Fruit fly (Drosophila melanogaster): ENCODE measurements around the gene Tctp.

Gene Tctp

dm6 chr3R:11237598-11237997 lies 27.6 kb downstream of the Tctp start, which contains the start of gene CG31388:
Gene CG31388 (plus strand): TSS chr3R:11237815.
- TF ChIP-seq bab1 (GFP tag; optimal IDR thresholded peaks at IDR 0.05) (peak; percentile 10), CG11617 (GFP tag; optimal IDR thresholded peaks at IDR 0.05) (no peak), Mnt (GFP tag; optimal IDR thresholded peaks at IDR 0.05) (peak; percentile 34), toe (GFP tag; optimal IDR thresholded peaks at IDR 0.05) (no peak)

- no peak for TF ChIP-seq CG14711 (tag; optimal IDR thresholded peaks at IDR 0.05)
Measured at dm6 chr3R:11240891-11241290, 30.8 kb downstream of the Tctp start, which contains the start of the genes scpr-B and scpr-A. Gene scpr-B (minus strand): TSS chr3R:11240991. Gene scpr-A (plus strand): TSS chr3R:11241183.

dm6 chr3R:11243057-11243740 lies 33.2 kb downstream of the Tctp start:
- TF ChIP-seq CG7101 (tag; optimal IDR thresholded peaks at IDR 0.05) (peak; percentile 36), pad (GFP tag; optimal IDR thresholded peaks at IDR 0.05) (peak; percentile 67), CG5204 (GFP tag; optimal IDR thresholded peaks at IDR 0.05) (no peak), bab1 (GFP tag; optimal IDR thresholded peaks at IDR 0.05) (peak; percentile 24), tj (GFP tag; optimal IDR thresholded peaks at IDR 0.05) (no peak), cic (GFP tag; optimal IDR thresholded peaks at IDR 0.05) (peak; percentile 20), CG1620 (GFP tag; optimal IDR thresholded peaks at IDR 0.05) (no peak), ovo (GFP tag; optimal IDR thresholded peaks at IDR 0.05) (peak; percentile 26), CG14711 (tag; optimal IDR thresholded peaks at IDR 0.05) (peak; percentile 37), Mnt (GFP tag; optimal IDR thresholded peaks at IDR 0.05) (peak; percentile 5)

- TF ChIP-seq CG7101 (tag; optimal IDR thresholded peaks at IDR 0.05) (peak; percentile 9), CG12768 (GFP tag; optimal IDR thresholded peaks at IDR 0.05) (no peak), cnc (optimal IDR thresholded peaks at IDR 0.05) (no peak), CG11617 (GFP tag; optimal IDR thresholded peaks at IDR 0.05) (peak; percentile 30), Hr96 (GFP tag; optimal IDR thresholded peaks at IDR 0.05) (peak; percentile 44), toe (GFP tag; optimal IDR thresholded peaks at IDR 0.05) (peak; percentile 52), bab1 (GFP tag; optimal IDR thresholded peaks at IDR 0.05) (peak; percentile 51), kay (GFP tag; ENCODE audit: borderline replicate concordance) (no peak), tj (GFP tag; optimal IDR thresholded peaks at IDR 0.05) (peak; percentile 100), Mnt (GFP tag; optimal IDR thresholded peaks at IDR 0.05) (peak; percentile 49), cic (GFP tag; optimal IDR thresholded peaks at IDR 0.05) (peak; percentile 32), CG5204 (GFP tag; optimal IDR thresholded peaks at IDR 0.05) (no peak), CG33017 (tag; optimal IDR thresholded peaks at IDR 0.05) (no peak), CG1620 (GFP tag; optimal IDR thresholded peaks at IDR 0.05) (peak; percentile 19), CG7045 (GFP tag; optimal IDR thresholded peaks at IDR 0.05) (no peak)
Measured at dm6 chr3R:11243951-11244660, 34.1 kb downstream of the Tctp start, which contains the start of the genes CG17734 and CG5214. Gene CG17734 (minus strand): TSS chr3R:11243999. Gene CG5214 (plus strand): TSS chr3R:11244302.

- TF ChIP-seq CG12768 (GFP tag; optimal IDR thresholded peaks at IDR 0.05) (no peak), CG1620 (GFP tag; optimal IDR thresholded peaks at IDR 0.05) (no peak), cnc (optimal IDR thresholded peaks at IDR 0.05) (no peak), CG14711 (tag; optimal IDR thresholded peaks at IDR 0.05) (no peak), CG7101 (tag; optimal IDR thresholded peaks at IDR 0.05) (no peak), Hr96 (GFP tag; optimal IDR thresholded peaks at IDR 0.05) (no peak), tj (GFP tag; optimal IDR thresholded peaks at IDR 0.05) (no peak), pad (GFP tag; optimal IDR thresholded peaks at IDR 0.05) (no peak), CG5204 (GFP tag; optimal IDR thresholded peaks at IDR 0.05) (no peak), CG33017 (tag; optimal IDR thresholded peaks at IDR 0.05) (no peak), cic (GFP tag; optimal IDR thresholded peaks at IDR 0.05) (no peak), ovo (GFP tag; optimal IDR thresholded peaks at IDR 0.05) (no peak), CG7045 (GFP tag; optimal IDR thresholded peaks at IDR 0.05) (no peak), bab1 (GFP tag; optimal IDR thresholded peaks at IDR 0.05) (no peak), kay (GFP tag; ENCODE audit: borderline replicate concordance) (no peak), toe (GFP tag; optimal IDR thresholded peaks at IDR 0.05) (no peak)
Measured at dm6 chr3R:11245803-11246202, 35.8 kb downstream of the Tctp start.

- TF ChIP-seq toe (GFP tag; optimal IDR thresholded peaks at IDR 0.05) (no peak), cic (GFP tag; optimal IDR thresholded peaks at IDR 0.05) (no peak), CG11617 (GFP tag; optimal IDR thresholded peaks at IDR 0.05) (no peak), CG5204 (GFP tag; optimal IDR thresholded peaks at IDR 0.05) (no peak), cnc (optimal IDR thresholded peaks at IDR 0.05) (no peak), CG14711 (tag; optimal IDR thresholded peaks at IDR 0.05) (no peak), Mnt (GFP tag; optimal IDR thresholded peaks at IDR 0.05) (no peak), kay (GFP tag; ENCODE audit: borderline replicate concordance) (no peak), CG33017 (tag; optimal IDR thresholded peaks at IDR 0.05) (no peak), Hr96 (GFP tag; optimal IDR thresholded peaks at IDR 0.05) (no peak), CG12768 (GFP tag; optimal IDR thresholded peaks at IDR 0.05) (no peak), Crg-1 (GFP tag; optimal IDR thresholded peaks at IDR 0.05) (no peak), pad (GFP tag; optimal IDR thresholded peaks at IDR 0.05) (no peak), CG7101 (tag; optimal IDR thresholded peaks at IDR 0.05) (no peak), ovo (GFP tag; optimal IDR thresholded peaks at IDR 0.05) (no peak), CG7045 (GFP tag; optimal IDR thresholded peaks at IDR 0.05) (no peak), bab1 (GFP tag; optimal IDR thresholded peaks at IDR 0.05) (no peak), tj (GFP tag; optimal IDR thresholded peaks at IDR 0.05) (no peak), Clk (GFP tag; optimal IDR thresholded peaks at IDR 0.05) (no peak)
Measured at dm6 chr3R:11246865-11247264, 36.8 kb downstream of the Tctp start.

All from whole organism, adult.